Fruit fly (Drosophila melanogaster): ENCODE data around the gene CG2924.

The CG2924 gene

DNA sequence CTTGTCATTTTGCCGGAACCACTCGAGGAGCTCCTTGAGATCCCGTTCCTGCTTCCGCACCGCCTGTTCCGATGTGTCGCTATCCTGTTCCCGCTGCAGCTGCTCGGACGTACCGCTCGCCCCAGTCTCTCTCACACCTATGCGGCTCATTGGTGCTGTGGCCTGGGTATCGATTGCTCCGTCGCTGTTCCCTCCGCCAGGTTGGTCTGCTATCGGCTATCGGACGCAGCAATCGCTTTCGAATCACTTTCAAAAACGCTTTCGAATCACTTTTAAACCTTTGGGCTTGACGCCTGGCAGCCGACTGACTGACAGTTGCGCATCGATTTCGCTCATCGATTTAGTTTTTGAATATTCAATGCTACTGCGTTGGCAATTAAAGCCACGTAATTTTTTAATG is 18.9 kb downstream of the CG2924 start, which contains the start of gene CG3191:
Gene CG3191, minus strand, starts transcription at position 306 of the 400 bp plus-strand sequence.
- peak; percentile 44 for TF ChIP-seq CG1832 (GFP tag; optimal IDR thresholded peaks at IDR 0.05)
- no peak for TF ChIP-seq Stat92E (GFP tag; optimal IDR thresholded peaks at IDR 0.05)
- no peak for TF ChIP-seq Mrtf (GFP tag; IDR thresholded peaks at IDR 0.05)
- peak; percentile 40 for TF ChIP-seq CG13287 (GFP tag; IDR thresholded peaks at IDR 0.05; ENCODE audit: partially characterized antibody)
- no peak for TF ChIP-seq CG18764 (GFP tag; optimal IDR thresholded peaks at IDR 0.05)
- TF ChIP-seq fd96Cb (tag; optimal IDR thresholded peaks at IDR 0.05) = no peak
- peak; percentile 41; the same call in 1 of the 2 replicates for TF ChIP-seq tna (GFP tag; IDR thresholded peaks at IDR 0.05; ENCODE audit: partially characterized antibody)
- TF ChIP-seq MBD-R2 (GFP tag; IDR thresholded peaks at IDR 0.05) = 0 out of 2 replicates have a peak, but pooled peaks have one; percentile 2
- TF ChIP-seq Nf-YA (GFP tag; IDR thresholded peaks at IDR 0.05) = no peak
- TF ChIP-seq Dp (GFP tag; optimal IDR thresholded peaks at IDR 0.05) = peak; percentile 40
- TF ChIP-seq CG6683 (GFP tag; optimal IDR thresholded peaks at IDR 0.05) = no peak
- TF ChIP-seq Opbp (GFP tag; IDR thresholded peaks at IDR 0.05; ENCODE audit: partially characterized antibody) = peak; percentile 51; the same call in 1 of the 3 replicates
- TF ChIP-seq CG1647 (GFP tag; optimal IDR thresholded peaks at IDR 0.05) = no peak
- no peak for TF ChIP-seq cato (GFP tag; optimal IDR thresholded peaks at IDR 0.05; ENCODE audit: borderline replicate concordance)
- no peak for TF ChIP-seq wek (GFP tag; optimal IDR thresholded peaks at IDR 0.05)
- TF ChIP-seq Dref (GFP tag; IDR thresholded peaks at IDR 0.05) = peak; percentile 64
- no peak for TF ChIP-seq CG7786 (GFP tag; optimal IDR thresholded peaks at IDR 0.05)
- no peak for TF ChIP-seq MTF-1 (GFP tag; optimal IDR thresholded peaks at IDR 0.05; ENCODE audit: borderline replicate concordance)
- no peak for TF ChIP-seq Asciz (GFP tag; optimal IDR thresholded peaks at IDR 0.05)
- no peak for TF ChIP-seq CG9727 (GFP tag; optimal IDR thresholded peaks at IDR 0.05)
- no peak for TF ChIP-seq grau (tag; optimal IDR thresholded peaks at IDR 0.05)
- TF ChIP-seq Med (GFP tag) = peak; percentile 46
- TF ChIP-seq CG7963 (GFP tag; IDR thresholded peaks at IDR 0.05; ENCODE audit: partially characterized antibody) = no peak
- TF ChIP-seq CG2120 (GFP tag; optimal IDR thresholded peaks at IDR 0.05) = no peak
- no peak for TF ChIP-seq CG11398 (GFP tag; optimal IDR thresholded peaks at IDR 0.05)
- TF ChIP-seq vnd (GFP tag; IDR thresholded peaks at IDR 0.05; ENCODE audit: partially characterized antibody) = peak; percentile 50; the same call in 2 of the 3 replicates
- TF ChIP-seq CG16813 (GFP tag; IDR thresholded peaks at IDR 0.05; ENCODE audit: partially characterized antibody) = 0 out of 3 replicates have a peak, but pooled peaks have one; percentile 40
- TF ChIP-seq psq (GFP tag; optimal IDR thresholded peaks at IDR 0.05) = no peak
- TF ChIP-seq gsb-n (tag; optimal IDR thresholded peaks at IDR 0.05) = no peak
- no peak for TF ChIP-seq Atf-2 (GFP tag; optimal IDR thresholded peaks at IDR 0.05)
- no peak for TF ChIP-seq CG3995 (GFP tag; optimal IDR thresholded peaks at IDR 0.05)
- no peak for TF ChIP-seq HmgD (GFP tag; optimal IDR thresholded peaks at IDR 0.05)
- no peak for TF ChIP-seq run (tag; optimal IDR thresholded peaks at IDR 0.05)
- no peak for TF ChIP-seq gfzf (GFP tag; optimal IDR thresholded peaks at IDR 0.05)
- TF ChIP-seq CG34422 (GFP tag; IDR thresholded peaks at IDR 0.05) = no peak
- TF ChIP-seq CG34224 (GFP tag; IDR thresholded peaks at IDR 0.05; ENCODE audit: partially characterized antibody) = no peak
- TF ChIP-seq fd64A (GFP tag; optimal IDR thresholded peaks at IDR 0.05) = no peak
- peak; percentile 29; the same call in 1 of the 2 replicates for TF ChIP-seq amos (GFP tag; IDR thresholded peaks at IDR 0.05; ENCODE audit: partially characterized antibody)
- TF ChIP-seq da (GFP tag; optimal IDR thresholded peaks at IDR 0.05) = no peak
- no peak for TF ChIP-seq CG15269 (tag; optimal IDR thresholded peaks at IDR 0.05)
- no peak for TF ChIP-seq CG18619 (GFP tag; optimal IDR thresholded peaks at IDR 0.05)
- TF ChIP-seq CG8924 (tag; optimal IDR thresholded peaks at IDR 0.05) = no peak
- no peak for TF ChIP-seq CG15696 (tag; optimal IDR thresholded peaks at IDR 0.05)
- TF ChIP-seq HmgZ (tag; optimal IDR thresholded peaks at IDR 0.05) = no peak
- TF ChIP-seq sc (optimal IDR thresholded peaks at IDR 0.05) = no peak
- no peak for TF ChIP-seq sc (GFP tag; optimal IDR thresholded peaks at IDR 0.05)
- TF ChIP-seq hb (GFP tag; IDR thresholded peaks at IDR 0.05; ENCODE audit: partially characterized antibody) = 0 out of 3 replicates have a peak, but pooled peaks have one; percentile 35
- TF ChIP-seq her (GFP tag; optimal IDR thresholded peaks at IDR 0.05) = no peak
- TF ChIP-seq CG5180 (GFP tag; optimal IDR thresholded peaks at IDR 0.05) = no peak

Measured in whole organism, embryonic.